Fruit fly (Drosophila melanogaster) whole organism, embryonic: ENCODE results near the gene CG31343.

Experiments
- CG10979 ChIP-seq: fragments of 200-800 bp; sonication (Bioruptor generic); optimal IDR thresholded peaks from 2 replicates; lab custom pipeline; 2018; ENCODE audit warnings: missing biosample characterization, mild to moderate bottlenecking, missing genetic modification characterization, moderate library complexity
- CG13123 ChIP-seq: fragments of 200-800 bp; sonication (Bioruptor generic); optimal IDR thresholded peaks from 2 replicates; lab custom pipeline; 2016; ENCODE audit warnings: missing biosample characterization, missing genetic modification characterization
- CG31441 ChIP-seq: fragments of 200-800 bp; sonication (Bioruptor generic); IDR thresholded peaks from 2 replicates; pipeline ENCODE4 v1.3.6; 2022; ENCODE audit warnings: missing biosample characterization, missing genetic modification characterization
- CG32767 ChIP-seq: fragments of 200-800 bp; sonication (Bioruptor generic); IDR thresholded peaks from 2 replicates; pipeline ENCODE4 v1.3.6; 2022; ENCODE audit warnings: missing biosample characterization, missing genetic modification characterization
- CG3281 ChIP-seq: fragments of 200-800 bp; sonication (Bioruptor generic); optimal IDR thresholded peaks from 3 replicates; lab custom pipeline; 2017; ENCODE audit warnings: missing biosample characterization, mild to moderate bottlenecking, missing genetic modification characterization
- Dref ChIP-seq: fragments of 200-800 bp; sonication (Bioruptor generic); IDR thresholded peaks from 2 replicates; pipeline ENCODE4 v1.3.6; 2022; ENCODE audit warnings: missing biosample characterization, missing genetic modification characterization
- Fer1 ChIP-seq: fragments of 200-800 bp; sonication (Bioruptor generic); optimal IDR thresholded peaks from 2 replicates; lab custom pipeline; 2017; ENCODE audit warnings: missing biosample characterization, mild to moderate bottlenecking, missing genetic modification characterization
- Side ChIP-seq: fragments of 200-800 bp; sonication (Bioruptor generic); optimal IDR thresholded peaks from 2 replicates; lab custom pipeline; 2016; ENCODE audit warnings: missing biosample characterization, missing genetic modification characterization
- row ChIP-seq: fragments of 200-800 bp; sonication (Bioruptor generic); IDR thresholded peaks from 3 replicates; pipeline ENCODE4 v1.3.6; 2022; ENCODE audit warnings: missing biosample characterization, missing genetic modification characterization
- sr ChIP-seq: fragments of 200-800 bp; sonication (Bioruptor generic); IDR thresholded peaks from 3 replicates; pipeline ENCODE4 v1.3.6; 2022; ENCODE audit warnings: missing biosample characterization, missing genetic modification characterization
- vfl ChIP-seq: fragments of 200-800 bp; sonication (Bioruptor generic); optimal IDR thresholded peaks from 2 replicates; lab custom pipeline; 2016; ENCODE audit warnings: missing biosample characterization, missing genetic modification characterization

DNA sequence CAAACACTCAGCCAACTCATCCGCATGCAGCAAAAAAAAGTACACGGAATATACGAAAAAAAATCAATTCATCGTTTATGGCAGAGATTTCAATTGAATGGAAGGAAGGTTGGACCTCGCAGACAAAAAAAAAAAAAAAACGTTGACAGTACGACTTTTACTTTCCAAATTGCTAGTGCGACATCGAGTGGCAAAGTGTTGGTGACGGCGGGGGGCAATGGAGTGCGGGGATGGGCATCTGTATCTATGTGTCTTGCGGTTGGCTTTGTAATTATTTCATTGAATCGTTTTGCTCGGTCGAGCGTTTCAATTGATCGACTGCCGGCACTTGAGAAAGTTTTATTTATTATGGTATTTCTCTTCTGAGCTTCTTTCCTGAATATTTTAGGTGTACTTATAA, 43.5 kb upstream of the CG31343 start:
- no peak for TF ChIP-seq vfl (GFP tag; lab: Kevin White, UChicago)
- no peak for TF ChIP-seq row (GFP tag; lab: Robert Waterston, UW)
- TF ChIP-seq CG3281 (GFP tag; lab: Kevin White, UChicago): no peak
- no peak for TF ChIP-seq sr (GFP tag; lab: Robert Waterston, UW)
- TF ChIP-seq Dref (GFP tag; lab: Robert Waterston, UW): no peak
- TF ChIP-seq CG32767: no peak
- TF ChIP-seq CG31441 (GFP tag; lab: Robert Waterston, UW): no peak
- TF ChIP-seq CG13123 (GFP tag; lab: Kevin White, UChicago): no peak
- no peak for TF ChIP-seq Fer1 (GFP tag; lab: Kevin White, UChicago)
- TF ChIP-seq CG10979 (tag; lab: Kevin White, UChicago): no peak
- no peak for TF ChIP-seq Side (GFP tag; lab: Kevin White, UChicago)
